Worm (Caenorhabditis elegans) whole organism, young adult: ENCODE measurements around the gene dnj-13.
A peak's percentile ranks its signal among the peaks of the same experiment; 100 is the strongest.

Experiments used
- F37B4.10 ChIP-seq: fragments of 200-800 bp; sonication (Bioruptor generic); IDR thresholded peaks from 2 replicates; pipeline ENCODE4 v1.3.6; 2022; ENCODE audit warnings: missing genetic modification characterization, missing compliant biosample characterization
- F39B2.1 ChIP-seq: fragments of 200-800 bp; sonication (Bioruptor generic); IDR thresholded peaks from 2 replicates; pipeline ENCODE4 v1.3.6; 2022; ENCODE audit warnings: missing genetic modification reagents, missing genetic modification characterization, missing compliant biosample characterization
- Y56A3A.18 ChIP-seq: fragments of 200-800 bp; sonication (Bioruptor generic); IDR thresholded peaks from 2 replicates; pipeline ENCODE4 v1.3.6; 2022; ENCODE audit warnings: missing genetic modification reagents, missing genetic modification characterization, missing compliant biosample characterization
- athp-1 ChIP-seq: sonication (generic microtip); optimal IDR thresholded peaks from 2 replicates; lab custom pipeline; 2017; ENCODE audit warnings: mild to moderate bottlenecking, missing genetic modification characterization, missing compliant biosample characterization
- dpff-1 ChIP-seq: sonication (generic microtip); optimal IDR thresholded peaks from 2 replicates; lab custom pipeline; 2017; ENCODE audit warnings: mild to moderate bottlenecking, missing genetic modification characterization, missing compliant biosample characterization
- egl-44 ChIP-seq: fragments of 200-800 bp; sonication (Bioruptor generic); IDR thresholded peaks from 2 replicates; pipeline ENCODE4 v1.3.6; 2022; ENCODE audit warnings: missing genetic modification reagents, missing genetic modification characterization, missing compliant biosample characterization
- egrh-3 ChIP-seq: fragments of 200-800 bp; sonication (Bioruptor generic); IDR thresholded peaks from 2 replicates; pipeline ENCODE4 v1.3.6; 2022; ENCODE audit warnings: missing genetic modification reagents, missing genetic modification characterization, missing compliant biosample characterization

ce11 chrII:11596157-11596740, 50.7 kb downstream of the dnj-13 start:
- TF ChIP-seq egl-44 (GFP tag; lab: Robert Waterston, UW), result no peak
- no peak for TF ChIP-seq dpff-1 (tag; lab: Kevin White, UChicago)
- TF ChIP-seq egrh-3 (GFP tag; lab: Robert Waterston, UW), result no peak
- no peak for TF ChIP-seq F39B2.1 (GFP tag; lab: Robert Waterston, UW)
- no peak for TF ChIP-seq Y56A3A.18 (GFP tag; lab: Robert Waterston, UW)
- TF ChIP-seq athp-1 (tag; lab: Kevin White, UChicago), result peak; percentile 60
- TF ChIP-seq F37B4.10, result no peak
